Worm (Caenorhabditis elegans) whole organism, late embryonic: ENCODE results near the gene srg-17.

ENCODE experiments used
- C08G9.2 ChIP-seq: sonication (generic microtip); optimal IDR thresholded peaks from 2 replicates; lab custom pipeline; 2016; ENCODE audit warnings: mild to moderate bottlenecking, missing genetic modification characterization, moderate library complexity, missing compliant biosample characterization
- F13H6.1 ChIP-seq: sonication (generic microtip); optimal IDR thresholded peaks from 2 replicates; lab custom pipeline; 2016; ENCODE audit warnings: missing genetic modification characterization, missing compliant biosample characterization
- K02D7.2 ChIP-seq: sonication (generic microtip); optimal IDR thresholded peaks from 2 replicates; lab custom pipeline; 2017; ENCODE audit warnings: mild to moderate bottlenecking, missing genetic modification characterization, missing compliant biosample characterization
- T23F11.4 ChIP-seq: fragments of 200-800 bp; sonication (Bioruptor generic); optimal IDR thresholded peaks from 2 replicates; lab custom pipeline; 2018; ENCODE audit warnings: mild to moderate bottlenecking, missing genetic modification characterization, missing compliant biosample characterization
- ama-1 ChIP-seq: fragments of 150-350 bp; optimal IDR thresholded peaks from 2 replicates; lab custom pipeline; 2014
- ceh-18 ChIP-seq: sonication (generic microtip); optimal IDR thresholded peaks from 2 replicates; lab custom pipeline; 2016; ENCODE audit warnings: missing genetic modification characterization, missing compliant biosample characterization
- ceh-30 ChIP-seq: fragments of 150-350 bp; optimal IDR thresholded peaks from 2 replicates; lab custom pipeline; 2014; ENCODE audit warnings: missing biosample characterization, missing genetic modification characterization
- ceh-31 ChIP-seq: sonication (generic microtip); optimal IDR thresholded peaks from 2 replicates; lab custom pipeline; 2016; ENCODE audit warnings: missing genetic modification characterization, missing compliant biosample characterization
- ceh-48 ChIP-seq: sonication (generic microtip); optimal IDR thresholded peaks from 2 replicates; lab custom pipeline; 2016; ENCODE audit warnings: missing genetic modification characterization, inconsistent platforms, missing compliant biosample characterization
- ceh-9 ChIP-seq: sonication (generic microtip); optimal IDR thresholded peaks from 2 replicates; lab custom pipeline; 2016; ENCODE audit warnings: mild to moderate bottlenecking, missing genetic modification characterization, inconsistent platforms, missing compliant biosample characterization
- che-1 ChIP-seq: sonication (generic microtip); optimal IDR thresholded peaks from 2 replicates; lab custom pipeline; 2016; ENCODE audit warnings: mild to moderate bottlenecking, missing genetic modification characterization, missing compliant biosample characterization
- dve-1 ChIP-seq: sonication (generic microtip); optimal IDR thresholded peaks from 2 replicates; lab custom pipeline; 2017; ENCODE audit warnings: antibody characterized with exemption, mild to moderate bottlenecking, missing genetic modification characterization, missing compliant biosample characterization
- elt-2 ChIP-seq: sonication (generic microtip); optimal IDR thresholded peaks from 2 replicates; lab custom pipeline; 2016; ENCODE audit warnings: missing genetic modification reagents, missing genetic modification characterization, missing compliant biosample characterization
- elt-4 ChIP-seq: sonication (generic microtip); optimal IDR thresholded peaks from 2 replicates; lab custom pipeline; 2016; ENCODE audit warnings: missing genetic modification characterization, missing compliant biosample characterization
- eyg-1 ChIP-seq: sonication (generic microtip); optimal IDR thresholded peaks from 2 replicates; lab custom pipeline; 2016; ENCODE audit warnings: missing genotype, missing genetic modification characterization, missing compliant biosample characterization
- fkh-10 ChIP-seq: fragments of 150-350 bp; optimal IDR thresholded peaks from 2 replicates; lab custom pipeline; 2014; ENCODE audit warnings: missing biosample characterization, missing genetic modification reagents, missing genetic modification characterization
- fkh-6 ChIP-seq: sonication (generic microtip); optimal IDR thresholded peaks from 2 replicates; lab custom pipeline; 2016; ENCODE audit warnings: missing genetic modification characterization, missing compliant biosample characterization
- hlh-13 ChIP-seq: fragments of 200-800 bp; sonication (Bioruptor generic); optimal IDR thresholded peaks from 2 replicates; lab custom pipeline; 2018; ENCODE audit warnings: mild to moderate bottlenecking, missing genetic modification characterization, missing compliant biosample characterization
- hlh-15 ChIP-seq: sonication (generic microtip); optimal IDR thresholded peaks from 2 replicates; lab custom pipeline; 2016; ENCODE audit warnings: missing genetic modification characterization, missing compliant biosample characterization
- lin-11 ChIP-seq: fragments of 200-800 bp; sonication (Bioruptor generic); optimal IDR thresholded peaks from 2 replicates; lab custom pipeline; 2018; ENCODE audit warnings: mild to moderate bottlenecking, missing genetic modification characterization, missing compliant biosample characterization
- mec-3 ChIP-seq: sonication (generic microtip); optimal IDR thresholded peaks from 2 replicates; lab custom pipeline; 2016; ENCODE audit warnings: borderline replicate concordance, missing genetic modification characterization, missing compliant biosample characterization
- nfya-1 ChIP-seq: sonication (generic microtip); optimal IDR thresholded peaks from 2 replicates; lab custom pipeline; 2017; ENCODE audit warnings: missing genetic modification characterization, mild to moderate bottlenecking, missing compliant biosample characterization, antibody characterized with exemption, moderate library complexity
- odd-2 ChIP-seq: sonication (generic microtip); optimal IDR thresholded peaks from 2 replicates; lab custom pipeline; 2017; ENCODE audit warnings: antibody characterized with exemption, mild to moderate bottlenecking, missing genetic modification characterization, missing compliant biosample characterization
- pat-9 ChIP-seq: fragments of 200-800 bp; sonication (Bioruptor generic); optimal IDR thresholded peaks from 2 replicates; lab custom pipeline; 2018; ENCODE audit warnings: mild to moderate bottlenecking, missing genetic modification characterization, moderate library complexity, missing compliant biosample characterization
- pax-1 ChIP-seq: fragments of 150-350 bp; optimal IDR thresholded peaks from 2 replicates; lab custom pipeline; 2014; ENCODE audit warnings: missing biosample characterization, missing genetic modification characterization
- pha-4 ChIP-seq: fragments of 150-350 bp; optimal IDR thresholded peaks from 2 replicates; lab custom pipeline; 2018; ENCODE audit warnings: missing biosample characterization, missing genetic modification reagents, missing genetic modification characterization
- pqm-1 ChIP-seq: sonication (generic microtip); optimal IDR thresholded peaks from 2 replicates; lab custom pipeline; 2016; ENCODE audit warnings: missing genetic modification characterization, missing compliant biosample characterization
- pros-1 ChIP-seq: fragments of 150-350 bp; optimal IDR thresholded peaks from 2 replicates; lab custom pipeline; 2014; ENCODE audit warnings: missing biosample characterization, missing genetic modification reagents, missing genetic modification characterization
- sdc-2 ChIP-seq: sonication (generic microtip); optimal IDR thresholded peaks from 2 replicates; lab custom pipeline; 2016; ENCODE audit warnings: missing genotype, missing genetic modification characterization, missing compliant biosample characterization
- sox-2 ChIP-seq: fragments of 200-800 bp; sonication (Bioruptor generic); IDR thresholded peaks from 2 replicates; pipeline ENCODE4 v1.3.6; 2022; ENCODE audit warnings: missing genetic modification reagents, missing genetic modification characterization, missing compliant biosample characterization
- tbx-2 ChIP-seq: sonication (generic microtip); optimal IDR thresholded peaks from 2 replicates; lab custom pipeline; 2016; ENCODE audit warnings: missing genetic modification characterization, missing compliant biosample characterization
- tbx-7 ChIP-seq: sonication (generic microtip); optimal IDR thresholded peaks from 2 replicates; lab custom pipeline; 2016; ENCODE audit warnings: missing genotype, missing genetic modification characterization, missing compliant biosample characterization
- unc-86 ChIP-seq: sonication (generic microtip); optimal IDR thresholded peaks from 2 replicates; lab custom pipeline; 2016; ENCODE audit warnings: missing genetic modification characterization, missing compliant biosample characterization
- zip-5 ChIP-seq: sonication (generic microtip); optimal IDR thresholded peaks from 2 replicates; lab custom pipeline; 2016; ENCODE audit warnings: missing genetic modification characterization, missing compliant biosample characterization
- ztf-16 ChIP-seq: sonication (generic microtip); optimal IDR thresholded peaks from 2 replicates; lab custom pipeline; 2017; ENCODE audit warnings: missing genetic modification characterization, missing compliant biosample characterization

The srg-17 gene

DNA sequence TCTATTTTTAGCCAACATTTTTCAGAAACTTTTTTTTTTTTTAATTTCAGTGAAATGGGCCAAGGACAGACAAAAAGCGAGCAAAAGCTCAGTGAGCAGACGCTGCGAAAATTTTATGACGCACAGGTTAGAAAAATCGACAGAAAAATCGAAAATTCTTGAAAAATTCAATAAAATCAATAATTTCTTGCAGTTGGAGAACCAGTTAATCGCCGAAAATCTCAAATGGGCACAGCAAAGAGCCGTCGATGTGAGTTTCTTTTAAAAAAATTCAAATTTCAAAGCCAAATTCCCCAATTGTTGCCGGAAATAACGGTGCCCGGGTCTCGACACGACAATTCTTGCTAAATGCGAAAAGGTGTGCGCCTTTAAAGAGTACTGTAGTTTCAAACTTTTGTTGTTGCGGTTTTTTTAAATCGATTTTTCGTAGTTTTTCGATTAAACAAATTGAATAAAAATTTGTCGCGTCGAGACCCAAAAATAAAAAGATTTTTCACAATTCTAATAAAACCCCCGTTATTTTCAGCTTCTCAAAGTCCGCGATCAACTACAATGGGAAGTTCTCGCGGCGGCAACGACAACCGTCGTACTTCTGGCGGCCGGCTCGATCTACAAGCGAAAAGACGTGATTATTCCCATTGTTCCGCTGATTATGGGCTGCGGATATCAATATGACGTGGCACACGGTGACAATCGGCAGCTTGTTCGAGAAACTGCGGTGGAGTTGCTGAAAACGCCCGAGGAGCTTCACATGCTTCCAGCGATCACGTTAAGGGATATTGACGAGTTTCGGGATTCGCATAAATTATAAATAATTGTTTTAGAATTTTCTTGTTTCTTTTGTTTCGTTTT lies 12.7 kb upstream of the srg-17 start, which contains the start of gene tag-280:
TSS of gene tag-280 (plus strand) at position 51 of the 852 bp plus-strand sequence.
- TF ChIP-seq sox-2 (no peak), ama-1 (lab: Kevin White, UChicago) (no peak), nfya-1 (tag; lab: Kevin White, UChicago) (no peak), ceh-30 (tag; lab: Kevin White, UChicago) (no peak), mec-3 (tag; lab: Kevin White, UChicago) (no peak), elt-2 (tag; lab: Kevin White, UChicago) (no peak), C08G9.2 (tag; lab: Kevin White, UChicago) (no peak), zip-5 (tag; lab: Kevin White, UChicago) (no peak), pros-1 (no peak), K02D7.2 (tag; lab: Kevin White, UChicago) (no peak), ceh-9 (tag; lab: Kevin White, UChicago) (no peak), sdc-2 (tag; lab: Kevin White, UChicago) (no peak), tbx-2 (tag; lab: Kevin White, UChicago) (no peak)

DNA sequence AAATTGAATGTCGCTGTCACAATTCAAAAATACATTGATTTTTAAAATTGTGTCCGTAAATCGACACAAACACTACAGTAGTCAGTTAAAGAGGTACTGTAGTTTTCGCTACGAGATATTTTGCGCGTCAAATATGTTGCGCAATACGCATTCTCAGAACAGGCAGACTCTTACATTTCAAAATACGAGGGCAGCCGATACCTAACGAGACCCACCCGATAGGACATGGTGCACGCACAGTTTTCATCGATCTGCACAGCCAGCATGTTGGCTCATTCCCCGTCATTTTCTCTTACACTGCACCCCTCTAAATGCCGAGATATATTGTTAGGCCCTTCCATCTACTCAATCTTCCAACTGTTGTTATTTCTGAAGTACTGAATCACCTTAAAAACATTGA lies 11.3 kb upstream of the srg-17 start, which contains the start of gene F15A4.2:
TSS of gene F15A4.2 (plus strand) at position 301 of the 400 bp plus-strand sequence.
- TF ChIP-seq sox-2, result no peak
- no peak for TF ChIP-seq tbx-7 (tag; lab: Kevin White, UChicago)
- no peak for TF ChIP-seq lin-11 (tag; lab: Kevin White, UChicago)

DNA sequence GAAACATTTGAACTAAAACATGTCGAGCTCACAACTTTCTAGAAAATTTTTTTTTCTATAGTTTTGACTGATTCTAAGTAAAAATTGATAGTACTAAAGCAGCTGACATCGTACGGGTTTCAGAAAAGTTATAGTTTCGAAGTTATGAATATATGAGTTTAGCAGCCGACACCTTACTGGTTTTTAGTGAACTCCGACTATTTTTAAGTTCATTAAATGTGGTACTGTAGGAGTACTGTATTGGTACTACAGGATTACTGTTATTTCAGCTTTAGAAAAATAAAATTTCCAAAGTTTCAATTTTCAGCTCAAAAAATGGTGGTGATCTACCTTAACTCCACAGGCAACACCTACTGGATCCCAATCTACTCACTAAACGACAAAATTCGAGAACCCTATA lies 7.9 kb upstream of the srg-17 start, which contains the start of gene sre-37:
TSS of gene sre-37 (plus strand) at position 301 of the 400 bp plus-strand sequence.
- no peak for TF ChIP-seq elt-4 (tag; lab: Kevin White, UChicago)
- no peak for TF ChIP-seq pqm-1 (tag; lab: Kevin White, UChicago)
- no peak for TF ChIP-seq fkh-6 (tag; lab: Kevin White, UChicago)
- TF ChIP-seq nfya-1 (tag; lab: Kevin White, UChicago), result no peak
- TF ChIP-seq F13H6.1 (tag; lab: Kevin White, UChicago), result no peak
- no peak for TF ChIP-seq fkh-10
- no peak for TF ChIP-seq ceh-31 (tag; lab: Kevin White, UChicago)
- no peak for TF ChIP-seq K02D7.2 (tag; lab: Kevin White, UChicago)
- no peak for TF ChIP-seq ztf-16
- no peak for TF ChIP-seq pax-1
- TF ChIP-seq ceh-18 (tag; lab: Kevin White, UChicago), result no peak
- TF ChIP-seq dve-1 (tag; lab: Kevin White, UChicago), result no peak
- no peak for TF ChIP-seq T23F11.4 (GFP tag; lab: Kevin White, UChicago)
- TF ChIP-seq hlh-15, result no peak
- TF ChIP-seq ceh-48, result no peak
- TF ChIP-seq sdc-2 (tag; lab: Kevin White, UChicago), result no peak
- TF ChIP-seq pha-4 (tag; lab: Kevin White, UChicago), result no peak
- TF ChIP-seq, all 69 proteins: peak for 0

DNA sequence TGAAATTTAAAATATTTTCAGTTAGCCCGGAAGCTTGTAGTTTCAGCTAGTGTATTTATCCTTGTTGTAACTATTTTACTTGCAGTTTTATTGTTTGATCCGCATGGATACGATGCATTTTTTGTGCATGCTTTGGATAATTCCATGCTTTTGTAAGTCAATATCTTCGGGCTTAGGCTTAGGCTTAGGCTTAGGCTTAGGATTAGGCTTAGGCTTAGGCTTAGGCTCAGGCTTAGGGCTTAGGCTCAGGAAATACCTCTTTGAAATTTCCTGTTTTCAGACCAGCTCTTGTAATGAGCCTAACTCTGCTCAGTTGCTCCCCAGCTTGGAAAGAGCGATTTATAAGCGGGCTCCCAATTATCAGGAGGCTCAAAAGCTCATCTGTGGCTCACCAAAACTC lies 6.5 kb upstream of the srg-17 start, which contains the start of gene srg-16:
TSS of gene srg-16 (plus strand) at position 87 of the 400 bp plus-strand sequence.
- TF ChIP-seq pat-9, result no peak
- TF ChIP-seq dve-1 (tag; lab: Kevin White, UChicago), result peak; percentile 55

DNA sequence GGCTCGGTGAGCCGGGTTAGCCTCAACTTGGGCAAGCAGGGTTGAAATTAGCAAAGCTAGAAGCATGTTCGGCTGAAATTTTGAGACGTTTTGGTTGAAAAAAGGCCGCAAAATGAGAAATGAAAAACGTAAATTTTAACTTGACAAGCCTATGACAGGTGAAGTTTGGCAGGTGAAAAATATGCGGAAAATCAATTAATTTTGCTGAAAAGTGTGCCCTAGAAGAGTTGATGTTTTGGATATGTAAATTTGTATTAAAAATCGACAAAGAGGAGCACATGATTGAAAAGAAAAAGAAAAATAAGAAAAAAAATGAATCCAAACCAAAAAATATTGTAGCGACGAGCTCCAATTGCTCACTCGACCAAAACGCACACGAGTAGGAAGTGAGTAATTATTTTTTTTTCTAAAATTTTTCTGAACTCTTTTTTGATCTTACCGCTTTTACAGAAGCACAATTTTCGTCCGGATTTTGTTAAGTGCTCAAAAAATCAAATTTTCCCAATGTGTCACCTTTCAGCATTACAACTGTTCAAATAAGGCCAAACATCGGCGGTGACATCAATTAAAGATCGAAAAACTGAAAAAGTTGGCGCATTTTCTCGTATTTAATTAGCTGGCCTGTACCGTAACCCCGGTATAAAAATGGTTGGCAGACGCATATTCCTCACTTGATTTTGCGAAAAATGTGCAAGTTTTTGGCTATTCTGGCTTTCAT lies 2.2 kb upstream of the srg-17 start, which contains the start of the genes F15A4.5 and phat-8:
TSS of gene F15A4.5 (minus strand) at position 101 of the 718 bp plus-strand sequence.
TSS of gene phat-8 (plus strand) at position 668 of the 718 bp plus-strand sequence.
- TF ChIP-seq elt-2 (tag; lab: Kevin White, UChicago) (no peak), pax-1 (no peak), eyg-1 (tag; lab: Kevin White, UChicago) (no peak), T23F11.4 (GFP tag; lab: Kevin White, UChicago) (no peak), odd-2 (tag; lab: Kevin White, UChicago) (no peak), che-1 (tag; lab: Kevin White, UChicago) (no peak), hlh-13 (GFP tag; lab: Kevin White, UChicago) (no peak), unc-86 (tag; lab: Kevin White, UChicago) (no peak)
- TF ChIP-seq, all 69 proteins: peak for 0
